Worm (Caenorhabditis elegans) whole organism, L4 larva: Measurements from ENCODE around the gene clec-56.

ENCODE experiments used
- daf-12 ChIP-seq: fragments of 150-350 bp; optimal IDR thresholded peaks from 2 replicates; lab custom pipeline; 2014; ENCODE audit warnings: missing biosample characterization, missing genetic modification reagents, missing genetic modification characterization
- jun-1 ChIP-seq: fragments of 150-350 bp; optimal IDR thresholded peaks from 2 replicates; lab custom pipeline; 2014; ENCODE audit warnings: missing biosample characterization, missing genetic modification reagents, missing genetic modification characterization
- nhr-237 ChIP-seq: sonication (generic microtip); optimal IDR thresholded peaks from 2 replicates; lab custom pipeline; 2017; ENCODE audit warnings: missing biosample characterization, missing genetic modification characterization
- skn-1 ChIP-seq: fragments of 150-350 bp; optimal IDR thresholded peaks from 2 replicates; lab custom pipeline; 2014; ENCODE audit warnings: missing biosample characterization, missing genetic modification characterization

DNA sequence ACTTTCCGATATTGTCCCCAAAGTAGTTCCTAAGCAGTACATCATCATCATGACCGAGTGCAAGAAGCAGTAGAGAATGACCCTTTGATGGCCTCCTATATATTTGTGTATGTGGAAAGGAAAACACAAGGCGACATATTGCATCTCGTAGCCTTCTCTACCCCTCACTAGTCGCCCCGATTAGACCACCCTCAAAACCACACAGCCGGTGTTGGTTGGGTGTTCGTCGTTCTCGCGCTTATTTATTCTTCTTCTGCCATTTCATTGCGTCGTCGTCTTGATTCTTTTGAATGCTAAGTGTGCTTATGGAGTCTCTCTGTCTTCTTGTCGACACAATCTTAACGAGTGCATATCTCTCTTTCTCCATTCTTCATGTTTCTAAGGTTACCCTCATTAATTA, 24.0 kb downstream of the clec-56 start:
- TF ChIP-seq jun-1 (tag; lab: Kevin White, UChicago) (no peak), daf-12 (no peak), nhr-237 (tag; lab: Kevin White, UChicago) (no peak), skn-1 (tag; lab: Kevin White, UChicago) (no peak)
